Fruit fly (Drosophila melanogaster) whole organism, embryonic: Measurements from ENCODE around the gene CG42820.

Experiments
- ATbp ChIP-seq: fragments of 200-800 bp; sonication (Bioruptor generic); optimal IDR thresholded peaks from 2 replicates; lab custom pipeline; 2017; ENCODE audit warnings: missing biosample characterization, mild to moderate bottlenecking, missing genetic modification characterization, missing genetic modification reagents
- Atf6 ChIP-seq: fragments of 200-800 bp; sonication (Bioruptor generic); IDR thresholded peaks from 2 replicates; pipeline ENCODE4 v1.3.6; 2022; ENCODE audit warnings: missing biosample characterization, missing genetic modification characterization
- CG1529 ChIP-seq: fragments of 200-800 bp; sonication (Bioruptor generic); optimal IDR thresholded peaks from 3 replicates; lab custom pipeline; 2018; ENCODE audit warnings: missing biosample characterization, missing genetic modification characterization
- CG16815 ChIP-seq: fragments of 200-800 bp; sonication (Bioruptor generic); optimal IDR thresholded peaks from 3 replicates; lab custom pipeline; 2017; ENCODE audit warnings: missing biosample characterization, mild to moderate bottlenecking, missing genetic modification characterization
- CG17359 ChIP-seq: fragments of 200-800 bp; sonication (Bioruptor generic); optimal IDR thresholded peaks from 3 replicates; lab custom pipeline; 2018; ENCODE audit warnings: missing biosample characterization, mild to moderate bottlenecking, missing genetic modification characterization, moderate library complexity
- CG17361 ChIP-seq: fragments of 200-800 bp; sonication (Bioruptor generic); IDR thresholded peaks from 3 replicates; pipeline ENCODE4 v1.3.6; 2022; ENCODE audit warnings: missing biosample characterization, missing genetic modification characterization
- CG33213 ChIP-seq: fragments of 200-800 bp; sonication (Bioruptor generic); optimal IDR thresholded peaks from 3 replicates; lab custom pipeline; 2016; ENCODE audit warnings: missing biosample characterization, missing genetic modification characterization
- CG42726 ChIP-seq: fragments of 200-800 bp; sonication (Bioruptor generic); IDR thresholded peaks from 2 replicates; pipeline ENCODE4 v1.3.6; 2022; ENCODE audit warnings: missing biosample characterization, missing genetic modification characterization; ENCODE audit not compliant: partially characterized antibody
- CG4360 ChIP-seq: fragments of 200-800 bp; sonication (Bioruptor generic); IDR thresholded peaks from 2 replicates; pipeline ENCODE4 v1.3.6; 2022; ENCODE audit warnings: missing biosample characterization, missing genetic modification characterization
- CG4730 ChIP-seq: fragments of 200-800 bp; sonication (Bioruptor generic); IDR thresholded peaks from 2 replicates; pipeline ENCODE4 v1.3.6; 2022; ENCODE audit warnings: missing biosample characterization, missing genetic modification characterization
- CG6254 ChIP-seq: fragments of 200-800 bp; sonication (Bioruptor generic); optimal IDR thresholded peaks from 3 replicates; lab custom pipeline; 2017; ENCODE audit warnings: mild to moderate bottlenecking, missing biosample characterization, missing genetic modification reagents, missing genetic modification characterization
- CG7556 ChIP-seq: fragments of 200-800 bp; sonication (Bioruptor generic); optimal IDR thresholded peaks from 2 replicates; lab custom pipeline; 2017; ENCODE audit warnings: missing biosample characterization, mild to moderate bottlenecking, missing genetic modification characterization
- Chrac-16 ChIP-seq: fragments of 200-800 bp; sonication (Bioruptor generic); optimal IDR thresholded peaks from 3 replicates; lab custom pipeline; 2016; ENCODE audit warnings: missing biosample characterization, missing genetic modification characterization
- D ChIP-seq, 2 experiments: fragments of 200-800 bp in 1 of 2; fragments of >200 bp in 1 of 2; sonication (Bioruptor generic) in 1 of 2; optimal IDR thresholded peaks; 2 replicates in 1 of 2; 3 replicates in 1 of 2; lab custom pipeline; 2017; ENCODE audit warnings: mild to moderate bottlenecking in 1 of 2, missing biosample characterization in 1 of 2, missing genetic modification characterization in 1 of 2, missing genetic modification reagents in 1 of 2
- D19A ChIP-seq: fragments of 200-800 bp; optimal IDR thresholded peaks from 3 replicates; lab custom pipeline; 2019; ENCODE audit warnings: missing biosample characterization, mild to moderate bottlenecking, missing genetic modification characterization, moderate library complexity
- H15 ChIP-seq: fragments of 200-800 bp; sonication (Bioruptor generic); IDR thresholded peaks from 3 replicates; pipeline ENCODE4 v1.3.6; 2022; ENCODE audit warnings: missing biosample characterization, missing genetic modification characterization
- HLHmδ ChIP-seq: fragments of 200-800 bp; sonication (Bioruptor generic); optimal IDR thresholded peaks from 2 replicates; lab custom pipeline; 2018; ENCODE audit warnings: missing biosample characterization, mild to moderate bottlenecking, missing genetic modification characterization, moderate library complexity
- Spps ChIP-seq: fragments of 200-800 bp; sonication (Bioruptor generic); optimal IDR thresholded peaks from 2 replicates; lab custom pipeline; 2018; ENCODE audit warnings: missing biosample characterization, mild to moderate bottlenecking, missing genetic modification characterization
- Xrp1 ChIP-seq: fragments of 200-800 bp; sonication (Bioruptor generic); IDR thresholded peaks from 2 replicates; pipeline ENCODE4 v1.3.6; 2022; ENCODE audit warnings: missing biosample characterization, missing genetic modification characterization
- ap ChIP-seq: fragments of 200-800 bp; sonication (Bioruptor generic); IDR thresholded peaks from 2 replicates; pipeline ENCODE4 v1.3.6; 2022; ENCODE audit warnings: missing biosample characterization, missing genetic modification characterization
- ash1 ChIP-seq: fragments of 200-800 bp; sonication (Bioruptor generic); optimal IDR thresholded peaks from 2 replicates; lab custom pipeline; 2018; ENCODE audit warnings: missing biosample characterization, mild to moderate bottlenecking, missing genetic modification characterization
- bsh ChIP-seq, 2 experiments: fragments of 200-800 bp; sonication (Bioruptor generic); optimal IDR thresholded peaks; 2 replicates each; lab custom pipeline; 2017 to 2018; ENCODE audit warnings: mild to moderate bottlenecking in 2 of 2, missing biosample characterization in 2 of 2, missing genetic modification characterization in 2 of 2, moderate library complexity in 1 of 2
- chif ChIP-seq, 2 experiments: fragments of 200-800 bp; sonication (Bioruptor generic); optimal IDR thresholded peaks; 3 replicates each; lab custom pipeline; 2016; ENCODE audit warnings: missing biosample characterization in 2 of 2, missing genetic modification characterization in 2 of 2
- crol ChIP-seq: fragments of 200-800 bp; sonication (Bioruptor generic); IDR thresholded peaks from 2 replicates; pipeline ENCODE4 v1.3.6; 2022; ENCODE audit warnings: missing biosample characterization, missing genetic modification characterization
- dysf ChIP-seq: fragments of 200-800 bp; sonication (Bioruptor generic); IDR thresholded peaks from 3 replicates; pipeline ENCODE4 v1.3.6; 2022; ENCODE audit warnings: missing biosample characterization, missing genetic modification characterization
- emc ChIP-seq: fragments of 200-800 bp; sonication (Bioruptor generic); optimal IDR thresholded peaks from 2 replicates; lab custom pipeline; 2016; ENCODE audit warnings: missing biosample characterization, missing genetic modification characterization
- exex ChIP-seq: fragments of 200-800 bp; sonication (Bioruptor generic); optimal IDR thresholded peaks from 4 replicates; lab custom pipeline; 2018; ENCODE audit warnings: missing biosample characterization, mild to moderate bottlenecking, missing genetic modification characterization, moderate library complexity
- gro ChIP-seq: fragments of 200-800 bp; sonication (Bioruptor generic); optimal IDR thresholded peaks from 2 replicates; lab custom pipeline; 2016; ENCODE audit warnings: missing biosample characterization, missing genetic modification characterization
- gsb-n ChIP-seq: fragments of 200-800 bp; sonication (Bioruptor generic); optimal IDR thresholded peaks from 3 replicates; lab custom pipeline; 2018; ENCODE audit warnings: missing biosample characterization, mild to moderate bottlenecking, missing genetic modification characterization
- kay ChIP-seq: fragments of 200-800 bp; sonication (Bioruptor generic); optimal IDR thresholded peaks from 2 replicates; lab custom pipeline; 2016; ENCODE audit warnings: missing biosample characterization, missing genetic modification characterization
- kni ChIP-seq: fragments of 200-800 bp; sonication (Bioruptor generic); optimal IDR thresholded peaks from 3 replicates; lab custom pipeline; 2017; ENCODE audit warnings: mild to moderate bottlenecking, missing biosample characterization, missing genetic modification reagents, missing genetic modification characterization
- nau ChIP-seq: fragments of 200-800 bp; sonication (Bioruptor generic); optimal IDR thresholded peaks from 3 replicates; lab custom pipeline; 2017; ENCODE audit warnings: missing biosample characterization, mild to moderate bottlenecking, missing genetic modification characterization, missing genetic modification reagents
- nerfin-1 ChIP-seq: fragments of 200-800 bp; sonication (Bioruptor generic); optimal IDR thresholded peaks from 3 replicates; lab custom pipeline; 2019; ENCODE audit warnings: missing biosample characterization, mild to moderate bottlenecking, missing genetic modification characterization, moderate library complexity
- nom ChIP-seq: fragments of 200-800 bp; sonication (Bioruptor generic); optimal IDR thresholded peaks from 2 replicates; lab custom pipeline; 2017; ENCODE audit warnings: missing biosample characterization, missing genetic modification characterization, mild to moderate bottlenecking, moderate library complexity, missing genetic modification reagents
- onecut ChIP-seq: fragments of 200-800 bp; sonication (Bioruptor generic); IDR thresholded peaks from 2 replicates; pipeline ENCODE4 v1.3.6; 2022; ENCODE audit warnings: missing biosample characterization, missing genetic modification characterization
- pros ChIP-seq: fragments of 200-800 bp; sonication (Bioruptor generic); optimal IDR thresholded peaks from 3 replicates; lab custom pipeline; 2019; ENCODE audit warnings: missing biosample characterization, mild to moderate bottlenecking, missing genetic modification characterization, moderate library complexity
- pum ChIP-seq: fragments of 200-800 bp; sonication (Bioruptor generic); optimal IDR thresholded peaks from 2 replicates; lab custom pipeline; 2016; ENCODE audit warnings: missing biosample characterization, missing genetic modification characterization
- scrt ChIP-seq: fragments of 200-800 bp; sonication (Bioruptor generic); optimal IDR thresholded peaks from 2 replicates; lab custom pipeline; 2018; ENCODE audit warnings: missing biosample characterization, mild to moderate bottlenecking, missing genetic modification characterization, moderate library complexity
- sd ChIP-seq: fragments of 200-800 bp; sonication (Bioruptor generic); optimal IDR thresholded peaks from 3 replicates; lab custom pipeline; 2018; ENCODE audit warnings: missing biosample characterization, mild to moderate bottlenecking, missing genetic modification characterization, moderate library complexity
- sens ChIP-seq: fragments of 200-800 bp; sonication (Bioruptor generic); peaks from one replicate; lab custom pipeline; 2016; ENCODE audit warnings: missing biosample characterization, missing genetic modification characterization
- sob ChIP-seq: fragments of 200-800 bp; sonication (Bioruptor generic); IDR thresholded peaks from 2 replicates; pipeline ENCODE4 v1.3.6; 2022; ENCODE audit warnings: missing biosample characterization, missing genetic modification characterization
- stwl ChIP-seq: fragments of 200-800 bp; sonication (Bioruptor generic); optimal IDR thresholded peaks from 3 replicates; lab custom pipeline; 2018; ENCODE audit warnings: missing biosample characterization, mild to moderate bottlenecking, missing genetic modification characterization, moderate library complexity
- tap ChIP-seq: fragments of 200-800 bp; optimal IDR thresholded peaks from 3 replicates; lab custom pipeline; 2019; ENCODE audit warnings: missing biosample characterization, mild to moderate bottlenecking, missing genetic modification characterization, moderate library complexity
- tgo ChIP-seq: fragments of 200-800 bp; sonication (Bioruptor generic); IDR thresholded peaks from 3 replicates; pipeline ENCODE4 v1.3.6; 2022; ENCODE audit warnings: missing biosample characterization, missing genetic modification characterization

The CG42820 gene

DNA sequence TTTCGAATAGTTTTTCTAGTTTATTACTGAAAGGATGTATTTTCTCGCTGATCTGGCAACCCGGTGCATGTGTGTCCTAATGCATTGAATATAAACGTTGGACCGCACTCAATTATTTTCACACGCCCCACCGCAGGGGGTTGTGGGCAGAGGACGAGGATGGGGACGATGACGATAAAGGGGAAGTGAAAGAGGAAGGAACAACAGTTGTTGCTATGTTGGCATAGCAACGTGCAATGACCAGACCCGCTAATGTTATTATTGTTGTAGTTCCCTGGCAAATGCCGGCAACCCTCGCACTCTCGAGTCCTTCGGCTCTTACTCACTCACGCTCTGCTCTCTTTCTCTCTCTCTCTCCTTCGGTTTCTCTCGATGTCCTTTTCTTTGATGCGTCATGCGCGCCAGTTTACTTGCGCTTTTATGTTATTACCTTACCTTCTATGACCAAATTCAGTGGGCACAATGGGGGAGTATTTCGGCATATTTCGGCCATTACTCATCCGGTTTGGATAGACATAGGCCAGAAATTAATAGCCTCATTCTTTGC lies 32.5 kb upstream of the CG42820 start (continued):
- peak; percentile 79 for TF ChIP-seq scrt (GFP tag; lab: Kevin White, UChicago)
- TF ChIP-seq H15 (GFP tag; lab: Robert Waterston, UW): no peak
- peak; percentile 39 for TF ChIP-seq sd (tag; lab: Kevin White, UChicago)
- no peak for TF ChIP-seq nau (GFP tag; lab: Kevin White, UChicago)
- TF ChIP-seq CG4360 (GFP tag; lab: Robert Waterston, UW): 0 out of 2 replicates have a peak, but pooled peaks have one; percentile 11
- no peak for TF ChIP-seq CG4730
- no peak for TF ChIP-seq CG6254
- TF ChIP-seq dysf (GFP tag; lab: Robert Waterston, UW): no peak
- TF ChIP-seq ap: 0 out of 2 replicates have a peak, but pooled peaks have one; percentile 11
- peak; percentile 44 for TF ChIP-seq sens (GFP tag; lab: Kevin White, UChicago)
- TF ChIP-seq crol (GFP tag; lab: Robert Waterston, UW): peak; percentile 56
- no peak for TF ChIP-seq exex
- peak; percentile 19 for TF ChIP-seq D (optimal IDR thresholded peaks at IDR 0.05; lab: Kevin White, UChicago)
- no peak for TF ChIP-seq D (GFP tag; optimal IDR thresholded peaks at IDR 0.05; lab: Kevin White, UChicago)
- TF ChIP-seq CG16815 (GFP tag; lab: Kevin White, UChicago): no peak
- no peak for TF ChIP-seq gro (GFP tag; lab: Kevin White, UChicago)
- no peak for TF ChIP-seq CG7556 (GFP tag; lab: Kevin White, UChicago)
- TF ChIP-seq D19A (tag; lab: Kevin White, UChicago): no peak
- TF ChIP-seq pros (GFP tag; lab: Kevin White, UChicago): peak; percentile 73

DNA sequence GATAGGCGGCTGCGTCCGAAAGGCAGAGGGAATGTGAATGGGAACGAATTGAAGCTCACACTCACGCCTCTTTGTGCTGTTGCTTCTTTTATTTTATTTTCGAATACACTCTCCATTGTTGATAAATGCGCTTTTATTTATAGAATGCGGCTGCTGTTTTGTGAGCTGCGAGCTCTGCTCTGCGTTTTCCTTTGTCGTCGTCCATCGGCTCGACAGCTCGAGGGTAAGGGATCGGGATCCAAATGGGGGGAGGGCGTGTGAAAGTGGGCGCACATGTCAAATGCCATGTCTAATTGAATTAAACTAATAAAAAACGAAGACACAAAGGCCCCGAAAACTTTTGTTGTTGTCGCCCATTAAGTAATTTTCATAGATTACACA lies 31.9 kb upstream of the CG42820 start:
- TF ChIP-seq D19A (tag; lab: Kevin White, UChicago) (peak; percentile 12), gsb-n (tag; lab: Kevin White, UChicago) (peak; percentile 6), Xrp1 (GFP tag; lab: Robert Waterston, UW) (peak; percentile 25; the same call in 1 of the 2 replicates), sob (GFP tag; lab: Robert Waterston, UW) (no peak), tgo (GFP tag; lab: Robert Waterston, UW) (no peak), onecut (GFP tag; lab: Robert Waterston, UW) (no peak), crol (GFP tag; lab: Robert Waterston, UW) (0 out of 2 replicates have a peak, but pooled peaks have one; percentile 18), CG4360 (GFP tag; lab: Robert Waterston, UW) (peak; percentile 21; the same call in 1 of the 2 replicates)

- TF ChIP-seq kni (peak; percentile 63), kay (GFP tag; lab: Kevin White, UChicago) (peak; percentile 14), tap (peak; percentile 5), bsh (GFP tag; optimal IDR thresholded peaks at IDR 0.05; lab: Kevin White, UChicago) (peak in 1 of 2 experiments; percentile 50), CG42726 (GFP tag; lab: Robert Waterston, UW) (no peak), chif (GFP tag; optimal IDR thresholded peaks at IDR 0.05; lab: Kevin White, UChicago) (peak in 1 of 2 experiments; percentile 47), D19A (tag; lab: Kevin White, UChicago) (peak; percentile 40), stwl (peak; percentile 2), CG17359 (tag; lab: Kevin White, UChicago) (peak; percentile 14), HLHmδ (GFP tag; lab: Kevin White, UChicago) (no peak), ATbp (GFP tag; lab: Kevin White, UChicago) (peak; percentile 71), CG17361 (GFP tag; lab: Robert Waterston, UW) (peak; percentile 44; the same call in 2 of the 3 replicates), Chrac-16 (GFP tag; lab: Kevin White, UChicago) (no peak), nerfin-1 (tag; lab: Kevin White, UChicago) (peak; percentile 24), nau (GFP tag; lab: Kevin White, UChicago) (peak; percentile 14), Atf6 (GFP tag; lab: Robert Waterston, UW) (no peak), ash1 (GFP tag; lab: Kevin White, UChicago) (no peak), CG33213 (GFP tag; lab: Kevin White, UChicago) (peak; percentile 1), H15 (GFP tag; lab: Robert Waterston, UW) (no peak), CG1529 (peak; percentile 27), emc (GFP tag; lab: Kevin White, UChicago) (no peak), Spps (tag; lab: Kevin White, UChicago) (peak; percentile 29), pum (GFP tag; lab: Kevin White, UChicago) (no peak), nom (GFP tag; lab: Kevin White, UChicago) (peak; percentile 39), sd (tag; lab: Kevin White, UChicago) (peak; percentile 95)
Observed at dm6 chr2L:8423460-8424089, 31.4 kb upstream of the CG42820 start.
